Worm (Caenorhabditis elegans) whole organism, L2 larva: Measurements from ENCODE around the gene T20B3.14.

Experiments used
- F13H6.1 ChIP-seq: sonication (generic microtip); optimal IDR thresholded peaks from 2 replicates; lab custom pipeline; 2016; ENCODE audit warnings: missing genetic modification characterization, missing compliant biosample characterization
- Y55F3AM.14 ChIP-seq: fragments of 200-800 bp; sonication (Bioruptor generic); optimal IDR thresholded peaks from 2 replicates; lab custom pipeline; 2018; ENCODE audit warnings: mild to moderate bottlenecking, missing genetic modification characterization, missing compliant biosample characterization
- elt-3 ChIP-seq: sonication (generic microtip); optimal IDR thresholded peaks from 2 replicates; lab custom pipeline; 2017; ENCODE audit warnings: missing biosample characterization, missing genetic modification characterization
- nhr-11 ChIP-seq: fragments of 150-350 bp; optimal IDR thresholded peaks from 2 replicates; lab custom pipeline; 2014; ENCODE audit warnings: missing biosample characterization, missing genetic modification characterization
- nhr-25 ChIP-seq: fragments of 150-350 bp; sonication (generic microtip); optimal IDR thresholded peaks from 3 replicates; lab custom pipeline; 2014; ENCODE audit warnings: missing biosample characterization, missing genetic modification characterization
- skn-1 ChIP-seq: sonication (generic microtip); optimal IDR thresholded peaks from 2 replicates; lab custom pipeline; 2017; ENCODE audit warnings: missing biosample characterization, missing genetic modification characterization
- sma-3 ChIP-seq: sonication (generic microtip); optimal IDR thresholded peaks from 2 replicates; lab custom pipeline; 2016; ENCODE audit warnings: missing genetic modification reagents, missing genetic modification characterization, missing compliant biosample characterization
- snpc-4 ChIP-seq: fragments of 150-350 bp; optimal IDR thresholded peaks from 2 replicates; lab custom pipeline; 2014; ENCODE audit warnings: missing biosample characterization, missing genetic modification characterization
- unc-39 ChIP-seq: fragments of 150-350 bp; optimal IDR thresholded peaks from 2 replicates; lab custom pipeline; 2014; ENCODE audit warnings: missing biosample characterization, missing genetic modification characterization
- unc-62 ChIP-seq: fragments of 150-350 bp; optimal IDR thresholded peaks from 2 replicates; lab custom pipeline; 2014; ENCODE audit warnings: missing biosample characterization, missing genetic modification reagents, missing genetic modification characterization
- ztf-11 ChIP-seq: sonication (generic microtip); optimal IDR thresholded peaks from 2 replicates; lab custom pipeline; 2017; ENCODE audit warnings: missing biosample characterization, missing genetic modification characterization

- TF ChIP-seq elt-3 (tag; lab: Kevin White, UChicago), result no peak
- TF ChIP-seq nhr-25 (tag; lab: Kevin White, UChicago), result no peak
- TF ChIP-seq unc-39 (tag; lab: Kevin White, UChicago), result no peak
- no peak for TF ChIP-seq snpc-4 (tag; lab: Kevin White, UChicago)
- TF ChIP-seq F13H6.1 (tag; lab: Kevin White, UChicago), result no peak
- no peak for TF ChIP-seq ztf-11 (tag; lab: Kevin White, UChicago)
- no peak for TF ChIP-seq nhr-11 (tag; lab: Kevin White, UChicago)
- TF ChIP-seq Y55F3AM.14 (GFP tag; lab: Kevin White, UChicago), result no peak
- no peak for TF ChIP-seq unc-62 (GFP tag; lab: Kevin White, UChicago)
- no peak for TF ChIP-seq sma-3 (GFP tag; lab: Kevin White, UChicago)
- no peak for TF ChIP-seq skn-1
Measured at ce11 chrV:16816707-16817106, 4.4 kb downstream of the T20B3.14 start.
